Worm (Caenorhabditis elegans): ENCODE results near the gene F46F5.7.

The F46F5.7 gene

DNA sequence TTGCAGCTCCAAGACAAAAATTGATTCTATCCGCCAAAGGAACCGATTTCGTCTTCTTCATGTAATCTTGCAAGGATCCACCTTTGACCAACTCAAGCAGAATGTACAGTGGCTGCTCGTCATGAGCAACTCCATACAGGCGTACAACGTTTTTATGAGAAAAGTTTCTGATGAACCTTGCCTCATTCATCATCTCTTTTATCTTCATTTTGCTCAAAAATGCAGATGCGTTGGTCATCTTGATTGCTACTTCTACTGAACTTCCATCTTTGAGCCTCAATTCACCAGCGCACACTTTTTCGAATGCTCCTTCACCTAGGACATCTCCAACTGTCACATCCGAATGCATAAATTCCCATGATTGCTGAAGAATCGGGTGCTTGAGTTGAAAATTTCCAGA lies 23.5 kb downstream of the F46F5.7 start:
- TF ChIP-seq ceh-82 (tag; optimal IDR thresholded peaks at IDR 0.05): no peak
- TF ChIP-seq ceh-16 (tag; optimal IDR thresholded peaks at IDR 0.05): no peak
- TF ChIP-seq lin-39 (tag; optimal IDR thresholded peaks at IDR 0.05): no peak
- no peak for TF ChIP-seq skn-1 (tag; optimal IDR thresholded peaks at IDR 0.05)
- TF ChIP-seq alr-1 (tag; optimal IDR thresholded peaks at IDR 0.05): no peak
- no peak for TF ChIP-seq egl-27 (tag; optimal IDR thresholded peaks at IDR 0.05)
- no peak for TF ChIP-seq nhr-237 (tag; optimal IDR thresholded peaks at IDR 0.05)
- TF ChIP-seq unc-39 (tag; optimal IDR thresholded peaks at IDR 0.05): no peak

DNA sequence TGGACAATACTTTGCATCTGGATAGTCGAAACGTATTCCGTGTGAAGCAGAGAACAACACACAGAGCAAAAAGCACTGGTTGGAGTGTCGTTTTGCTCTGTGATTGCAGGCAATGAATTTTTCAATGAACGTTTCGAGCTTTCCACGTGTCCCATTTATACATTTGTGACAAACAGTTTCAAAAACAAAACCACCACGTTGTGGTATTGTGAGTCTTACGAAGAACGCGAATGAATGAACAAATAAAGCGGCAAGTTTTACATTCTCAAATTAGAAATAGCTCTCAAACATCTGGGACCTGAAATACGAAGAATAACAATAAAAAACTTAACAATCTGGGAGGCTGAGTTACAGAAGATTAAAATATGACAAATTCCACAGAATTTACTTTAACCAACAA lies 28.6 kb downstream of the F46F5.7 start, which contains the start of gene F46F5.1:
TSS of gene F46F5.1 (minus strand) at position 101 of the 400 bp plus-strand sequence.
- no peak for TF ChIP-seq nhr-21 (tag; optimal IDR thresholded peaks at IDR 0.05)
- no peak for TF ChIP-seq snpc-4 (tag; optimal IDR thresholded peaks at IDR 0.05)
- no peak for TF ChIP-seq ceh-82 (tag; optimal IDR thresholded peaks at IDR 0.05)
- no peak for TF ChIP-seq fos-1 (tag; optimal IDR thresholded peaks at IDR 0.05)
- TF ChIP-seq mbf-1 (tag; optimal IDR thresholded peaks at IDR 0.05): no peak
- TF ChIP-seq zag-1 (tag; optimal IDR thresholded peaks at IDR 0.05): no peak
- TF ChIP-seq mdl-1 (tag; optimal IDR thresholded peaks at IDR 0.05): no peak
- no peak for TF ChIP-seq R02D3.7 (tag; optimal IDR thresholded peaks at IDR 0.05)
- TF ChIP-seq crh-2 (tag; optimal IDR thresholded peaks at IDR 0.05): no peak
- no peak for TF ChIP-seq blmp-1 (tag; optimal IDR thresholded peaks at IDR 0.05; ENCODE audit: insufficient read depth)
- TF ChIP-seq ztf-4 (tag; optimal IDR thresholded peaks at IDR 0.05): no peak

DNA sequence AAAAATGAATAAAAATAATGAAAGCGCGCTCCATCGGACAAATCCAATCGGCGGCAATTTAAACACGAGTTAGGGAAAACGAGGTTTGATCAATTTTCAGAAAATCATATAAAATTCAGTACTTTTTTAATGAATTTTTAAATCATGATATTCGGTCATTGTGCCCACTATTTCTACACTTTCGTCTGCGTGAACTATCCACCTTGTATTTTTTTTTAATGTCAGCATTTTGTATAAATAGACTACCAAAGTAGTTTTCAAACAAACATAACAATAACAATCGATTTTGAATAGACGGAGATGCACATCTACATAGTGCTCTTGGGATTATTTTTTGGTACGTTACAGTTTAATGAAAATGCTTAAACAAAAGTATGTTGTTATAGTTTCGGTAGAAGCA lies 32.3 kb downstream of the F46F5.7 start, which contains the start of gene F46F5.15:
TSS of gene F46F5.15 (plus strand) at position 301 of the 400 bp plus-strand sequence.
- TF ChIP-seq mab-5 (tag; optimal IDR thresholded peaks at IDR 0.05) (no peak), unc-39 (tag; optimal IDR thresholded peaks at IDR 0.05) (no peak), elt-1 (tag; optimal IDR thresholded peaks at IDR 0.05) (no peak), ZK546.5 (tag; optimal IDR thresholded peaks at IDR 0.05) (no peak), ztf-11 (tag; optimal IDR thresholded peaks at IDR 0.05) (no peak), nhr-237 (tag; optimal IDR thresholded peaks at IDR 0.05) (no peak), mdl-1 (tag; optimal IDR thresholded peaks at IDR 0.05) (no peak), aly-2 (tag; optimal IDR thresholded peaks at IDR 0.05) (no peak), nhr-21 (tag; optimal IDR thresholded peaks at IDR 0.05) (no peak), skn-1 (tag; optimal IDR thresholded peaks at IDR 0.05) (no peak), unc-62 (GFP tag; optimal IDR thresholded peaks at IDR 0.05) (no peak), ztf-4 (tag; optimal IDR thresholded peaks at IDR 0.05) (no peak), zag-1 (tag; optimal IDR thresholded peaks at IDR 0.05) (no peak), alr-1 (tag; optimal IDR thresholded peaks at IDR 0.05) (no peak)

DNA sequence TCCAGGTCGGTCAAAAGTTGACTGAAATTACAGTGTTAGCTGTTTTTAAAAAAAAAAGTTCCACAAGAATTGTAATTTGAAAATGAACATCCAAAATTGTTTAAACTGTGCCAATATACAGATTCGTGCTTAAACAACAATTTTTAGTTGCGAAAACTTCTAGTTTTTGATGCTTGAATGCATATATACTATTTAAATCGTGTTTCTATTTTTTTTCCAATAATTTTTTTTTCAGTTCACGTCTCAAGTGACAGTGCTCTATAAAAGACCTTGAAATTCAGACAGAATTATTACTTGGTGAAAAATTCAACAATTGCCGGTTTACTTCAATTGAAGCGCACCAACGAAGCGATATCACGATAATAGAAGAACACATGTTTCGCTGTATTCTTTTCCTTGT lies 33.5 kb downstream of the F46F5.7 start, which contains the start of gene F46F5.16:
TSS of gene F46F5.16 (plus strand) at position 301 of the 400 bp plus-strand sequence.
- TF ChIP-seq sma-9 (GFP tag; optimal IDR thresholded peaks at IDR 0.05): no peak
- TF ChIP-seq sma-9 (tag; optimal IDR thresholded peaks at IDR 0.05): no peak
- TF ChIP-seq nhr-6 (tag; optimal IDR thresholded peaks at IDR 0.05): no peak
- no peak for TF ChIP-seq unc-55 (GFP tag; optimal IDR thresholded peaks at IDR 0.05)
- no peak for TF ChIP-seq alr-1 (tag; optimal IDR thresholded peaks at IDR 0.05)

DNA sequence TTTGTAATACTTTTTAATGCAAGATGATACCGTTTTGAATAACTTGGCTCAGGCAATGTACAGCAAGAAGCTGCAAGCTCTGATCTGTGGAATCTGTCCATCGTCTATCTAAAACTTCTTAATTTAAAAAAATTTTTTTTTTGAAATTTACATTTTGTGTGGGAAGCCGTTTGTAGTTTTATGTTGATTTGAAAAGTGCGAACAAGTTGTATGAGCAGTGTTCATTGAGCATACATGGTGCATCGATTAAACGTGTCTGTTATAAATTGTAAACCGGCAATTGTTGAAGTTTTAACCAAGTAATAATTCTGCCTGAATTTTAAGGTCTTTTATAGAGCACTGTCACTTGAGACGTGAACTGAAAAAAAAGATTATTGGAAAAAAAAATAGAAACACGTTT lies 36.9 kb downstream of the F46F5.7 start, which contains the start of gene Y39F10A.6:
TSS of gene Y39F10A.6 (minus strand) at position 101 of the 400 bp plus-strand sequence.
- TF ChIP-seq sma-9 (GFP tag; optimal IDR thresholded peaks at IDR 0.05) (no peak), sma-9 (tag; optimal IDR thresholded peaks at IDR 0.05) (no peak), elt-3 (tag; optimal IDR thresholded peaks at IDR 0.05) (no peak), dmd-4 (tag; optimal IDR thresholded peaks at IDR 0.05) (no peak), aly-2 (tag; optimal IDR thresholded peaks at IDR 0.05) (no peak), alr-1 (tag; optimal IDR thresholded peaks at IDR 0.05) (no peak)

DNA sequence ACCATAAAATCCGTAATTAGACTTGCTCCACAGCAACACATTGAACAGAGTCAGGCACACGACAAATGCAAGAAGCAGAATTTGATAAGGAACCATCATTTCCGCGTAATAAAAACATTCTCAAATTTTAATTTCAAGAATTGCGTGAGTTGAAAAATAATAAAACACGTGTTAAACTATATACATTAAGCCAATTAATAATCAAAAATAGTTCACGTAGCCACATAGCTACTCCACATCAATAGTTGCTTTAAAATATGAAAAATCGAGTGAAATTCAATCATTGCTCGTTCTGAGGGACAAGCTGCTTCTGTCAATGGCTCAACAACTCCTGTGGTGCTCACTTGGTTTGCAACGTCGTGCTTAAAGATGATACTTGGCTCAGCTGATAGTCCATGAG lies 37.5 kb downstream of the F46F5.7 start, which contains the start of gene Y39F10A.3:
TSS of gene Y39F10A.3 (minus strand) at position 101 of the 400 bp plus-strand sequence.
- TF ChIP-seq dmd-4 (tag; optimal IDR thresholded peaks at IDR 0.05) (no peak), nhr-11 (tag; optimal IDR thresholded peaks at IDR 0.05) (no peak), mdl-1 (tag; optimal IDR thresholded peaks at IDR 0.05) (no peak), nhr-25 (tag; optimal IDR thresholded peaks at IDR 0.05) (no peak), blmp-1 (tag; optimal IDR thresholded peaks at IDR 0.05; ENCODE audit: insufficient read depth) (no peak), ZK546.5 (tag; optimal IDR thresholded peaks at IDR 0.05) (no peak), C34F6.9 (tag; optimal IDR thresholded peaks at IDR 0.05) (no peak), elt-3 (tag; optimal IDR thresholded peaks at IDR 0.05) (no peak), lsy-2 (tag; optimal IDR thresholded peaks at IDR 0.05) (no peak), alr-1 (tag; optimal IDR thresholded peaks at IDR 0.05) (no peak), snpc-4 (tag; optimal IDR thresholded peaks at IDR 0.05) (no peak), unc-62 (GFP tag; optimal IDR thresholded peaks at IDR 0.05) (no peak)
